Worm (Caenorhabditis elegans): ENCODE results near the gene srsx-19.

The srsx-19 gene

ce11 chrV:13906166-13906565 is 18.7 kb downstream of the srsx-19 start, which contains the start of gene stdh-1:
Gene stdh-1 (plus strand): TSS chrV:13906492.
- TF ChIP-seq hmg-11 (tag; optimal IDR thresholded peaks at IDR 0.05) (peak; percentile 5), nfya-1 (tag; optimal IDR thresholded peaks at IDR 0.05; ENCODE audit: insufficient read depth) (peak; percentile 3), egl-5 (tag; optimal IDR thresholded peaks at IDR 0.05) (peak; percentile 50), zag-1 (tag; optimal IDR thresholded peaks at IDR 0.05) (no peak), ceh-9 (tag; optimal IDR thresholded peaks at IDR 0.05) (no peak), pha-4 (tag; optimal IDR thresholded peaks at IDR 0.05) (peak; percentile 22), jun-1 (tag; optimal IDR thresholded peaks at IDR 0.05) (no peak), tbx-2 (tag; optimal IDR thresholded peaks at IDR 0.05) (no peak), elt-2 (tag; optimal IDR thresholded peaks at IDR 0.05) (peak; percentile 48)

- TF ChIP-seq ZK546.5 (tag; optimal IDR thresholded peaks at IDR 0.05) (no peak), ama-1 (optimal IDR thresholded peaks at IDR 0.05) (peak; percentile 98), elt-2 (tag; optimal IDR thresholded peaks at IDR 0.05) (peak; percentile 42), ceh-16 (tag; optimal IDR thresholded peaks at IDR 0.05) (no peak), jun-1 (tag; optimal IDR thresholded peaks at IDR 0.05) (peak; percentile 72), nhr-25 (tag; optimal IDR thresholded peaks at IDR 0.05) (peak; percentile 0), egl-27 (tag; optimal IDR thresholded peaks at IDR 0.05) (no peak), hmg-11 (tag; optimal IDR thresholded peaks at IDR 0.05) (no peak), pha-4 (tag; optimal IDR thresholded peaks at IDR 0.05) (peak; percentile 3), mdl-1 (tag; optimal IDR thresholded peaks at IDR 0.05) (no peak), mml-1 (tag; optimal IDR thresholded peaks at IDR 0.05) (no peak), nhr-77 (tag; optimal IDR thresholded peaks at IDR 0.05) (no peak), ceh-28 (tag; optimal IDR thresholded peaks at IDR 0.05) (no peak), lin-39 (tag; optimal IDR thresholded peaks at IDR 0.05) (no peak), lsy-12 (tag; optimal IDR thresholded peaks at IDR 0.05) (peak; percentile 27), unc-62 (GFP tag; optimal IDR thresholded peaks at IDR 0.05) (no peak), pqm-1 (tag; optimal IDR thresholded peaks at IDR 0.05) (no peak), fkh-10 (GFP tag; optimal IDR thresholded peaks at IDR 0.05) (no peak), eor-1 (tag; optimal IDR thresholded peaks at IDR 0.05) (no peak), ceh-82 (tag; optimal IDR thresholded peaks at IDR 0.05) (no peak), ceh-9 (tag; optimal IDR thresholded peaks at IDR 0.05) (no peak), elt-3 (tag; optimal IDR thresholded peaks at IDR 0.05) (no peak), nhr-43 (tag; optimal IDR thresholded peaks at IDR 0.05; ENCODE audit: poor library complexity, severe bottlenecking) (peak; percentile 78)
Measured at ce11 chrV:13907557-13908104, 20.2 kb downstream of the srsx-19 start.

DNA sequence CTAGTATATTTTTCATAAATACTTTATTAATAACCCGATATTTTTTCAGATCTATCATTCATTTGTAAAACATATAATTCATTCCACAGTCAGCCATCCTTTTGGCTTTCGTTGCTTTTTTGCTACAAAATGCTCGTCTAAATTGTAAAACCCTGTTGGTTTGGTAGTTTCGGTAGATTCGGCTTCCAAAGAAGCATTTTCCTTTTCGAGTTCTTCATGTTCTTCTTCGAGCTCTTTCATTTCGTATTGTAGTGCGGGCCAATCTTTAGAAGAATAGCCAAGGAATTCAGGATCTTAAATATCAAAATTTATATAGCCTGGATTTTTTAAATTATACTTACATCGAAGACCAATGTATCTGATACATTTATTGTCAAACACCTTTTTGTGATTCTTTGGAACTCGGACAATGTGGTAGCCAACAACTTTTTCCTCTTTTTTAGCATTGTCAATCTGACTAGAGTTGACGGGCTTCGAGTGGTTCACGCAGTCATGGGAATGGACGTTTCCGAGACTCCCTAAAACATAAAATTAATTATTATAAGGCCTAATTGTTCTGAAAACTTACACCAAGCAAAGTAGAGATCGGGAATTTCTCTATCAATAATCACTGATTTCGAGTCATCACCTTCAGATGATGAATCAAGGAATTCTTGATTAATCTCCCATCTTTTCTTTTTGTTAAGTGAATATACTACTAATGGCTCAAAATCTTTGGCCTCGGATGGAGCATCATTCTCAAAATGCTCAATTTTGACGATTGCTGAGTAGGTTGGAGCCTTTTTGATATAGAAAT is 20.9 kb downstream of the srsx-19 start:
- TF ChIP-seq ceh-16 (tag; optimal IDR thresholded peaks at IDR 0.05) (no peak), nfya-1 (tag; optimal IDR thresholded peaks at IDR 0.05; ENCODE audit: insufficient read depth) (peak; percentile 12), unc-39 (tag; optimal IDR thresholded peaks at IDR 0.05) (no peak), ama-1 (optimal IDR thresholded peaks at IDR 0.05) (peak; percentile 87), egl-27 (tag; optimal IDR thresholded peaks at IDR 0.05) (no peak), ztf-4 (tag; optimal IDR thresholded peaks at IDR 0.05) (peak; percentile 24), aly-2 (tag; optimal IDR thresholded peaks at IDR 0.05) (no peak), pqm-1 (tag; optimal IDR thresholded peaks at IDR 0.05) (no peak), nhr-43 (tag; optimal IDR thresholded peaks at IDR 0.05; ENCODE audit: poor library complexity, severe bottlenecking) (peak; percentile 65), eor-1 (tag; optimal IDR thresholded peaks at IDR 0.05) (no peak), ztf-11 (tag; optimal IDR thresholded peaks at IDR 0.05) (no peak)

- TF ChIP-seq ZK546.5 (tag; optimal IDR thresholded peaks at IDR 0.05) (no peak), fkh-2 (tag; optimal IDR thresholded peaks at IDR 0.05) (no peak), zag-1 (tag; optimal IDR thresholded peaks at IDR 0.05) (no peak), jun-1 (tag; optimal IDR thresholded peaks at IDR 0.05) (no peak), nhr-76 (tag; optimal IDR thresholded peaks at IDR 0.05) (no peak), ztf-11 (tag; optimal IDR thresholded peaks at IDR 0.05) (no peak), ceh-82 (tag; optimal IDR thresholded peaks at IDR 0.05) (no peak), lin-39 (tag; optimal IDR thresholded peaks at IDR 0.05) (no peak), fkh-10 (GFP tag; optimal IDR thresholded peaks at IDR 0.05) (no peak), ama-1 (optimal IDR thresholded peaks at IDR 0.05) (no peak), ceh-16 (tag; optimal IDR thresholded peaks at IDR 0.05) (no peak), lsy-12 (tag; optimal IDR thresholded peaks at IDR 0.05) (no peak), R02D3.7 (tag; optimal IDR thresholded peaks at IDR 0.05) (no peak), nhr-237 (tag; optimal IDR thresholded peaks at IDR 0.05) (no peak)
Measured at ce11 chrV:13908916-13909176, 21.4 kb downstream of the srsx-19 start, which contains the start of gene C06B3.6. Gene C06B3.6 (minus strand): TSS chrV:13908967.

Measured in whole organism, L3 larva.